Worm (Caenorhabditis elegans) whole organism, L4 larva: ENCODE data around the gene fipr-25.

Experiments used
- aly-2 ChIP-seq: sonication (generic microtip); optimal IDR thresholded peaks from 2 replicates; lab custom pipeline; 2018; ENCODE audit warnings: missing biosample characterization, missing genetic modification characterization
- dpl-1 ChIP-seq: fragments of 150-350 bp; optimal IDR thresholded peaks from 2 replicates; lab custom pipeline; 2014; ENCODE audit warnings: missing biosample characterization, missing genetic modification reagents, missing genetic modification characterization
- nhr-237 ChIP-seq: sonication (generic microtip); optimal IDR thresholded peaks from 2 replicates; lab custom pipeline; 2017; ENCODE audit warnings: missing biosample characterization, missing genetic modification characterization
- nhr-76 ChIP-seq: fragments of 150-350 bp; optimal IDR thresholded peaks from 2 replicates; lab custom pipeline; 2014; ENCODE audit warnings: missing biosample characterization, missing genetic modification characterization
- pha-4 ChIP-seq, 2 experiments: fragments of 150-350 bp in 1 of 2; fragments of 200-800 bp in 1 of 2; sonication (Bioruptor generic) in 1 of 2; IDR thresholded peaks in 1 of 2; optimal IDR thresholded peaks in 1 of 2; 2 replicates each; pipeline versions ENCODE4 v1.3.6 to Lab custom; 2014 to 2022; ENCODE audit warnings: missing genetic modification characterization in 2 of 2, missing genetic modification reagents in 2 of 2, missing biosample characterization in 1 of 2, missing compliant biosample characterization in 1 of 2
- unc-130 ChIP-seq: sonication (generic microtip); optimal IDR thresholded peaks from 2 replicates; lab custom pipeline; 2016; ENCODE audit warnings: missing genetic modification reagents, missing genetic modification characterization, missing compliant biosample characterization
- unc-62 ChIP-seq, 3 experiments: fragments of 150-350 bp in 1 of 3; sonication (generic microtip); optimal IDR thresholded peaks in 2 of 3; peaks in 1 of 3; 1 replicate in 1 of 3; 2 replicates in 2 of 3; lab custom pipeline; 2014 to 2017; ENCODE audit warnings: missing biosample characterization in 3 of 3, missing genetic modification characterization in 3 of 3, missing genetic modification reagents in 3 of 3, missing genotype in 1 of 3

ce11 chrV:1928473-1928872, 28.7 kb upstream of the fipr-25 start:
- TF ChIP-seq unc-62 (GFP tag; optimal IDR thresholded peaks at IDR 0.05 in 1 of 2; lab: Kevin White, UChicago) (no peak), unc-62 (tag; optimal IDR thresholded peaks at IDR 0.05; lab: Kevin White, UChicago) (no peak), aly-2 (tag; lab: Kevin White, UChicago) (no peak), unc-130 (GFP tag; lab: Kevin White, UChicago) (no peak), nhr-76 (no peak), dpl-1 (GFP tag; lab: Kevin White, UChicago) (no peak), nhr-237 (no peak), pha-4 (GFP tag; IDR thresholded peaks at IDR 0.05; lab: Robert Waterston, UW) (no peak), pha-4 (tag; optimal IDR thresholded peaks at IDR 0.05; lab: Kevin White, UChicago) (no peak)
